Worm (Caenorhabditis elegans) whole organism, L4 larva: Measurements from ENCODE around the gene bbs-8.
A peak's percentile ranks its signal among the peaks of the same experiment; 100 is the strongest.

Source experiments
- F37D6.2 ChIP-seq: sonication (generic microtip); optimal IDR thresholded peaks from 2 replicates; lab custom pipeline; 2016; ENCODE audit warnings: mild to moderate bottlenecking, missing genetic modification characterization, missing compliant biosample characterization
- F44E2.7 ChIP-seq: fragments of 200-800 bp; sonication (Bioruptor generic); IDR thresholded peaks from 2 replicates; pipeline ENCODE4 v2.1.2; 2022; ENCODE audit warnings: missing genetic modification characterization, missing compliant biosample characterization
- F49E8.2 ChIP-seq: sonication (generic microtip); optimal IDR thresholded peaks from 2 replicates; lab custom pipeline; 2016; ENCODE audit warnings: missing compliant biosample characterization, mild to moderate bottlenecking, missing genetic modification characterization, borderline replicate concordance
- T26A8.4 ChIP-seq: fragments of 200-800 bp; sonication (Bioruptor generic); IDR thresholded peaks from 2 replicates; pipeline ENCODE4 v1.3.6; 2022; ENCODE audit warnings: missing genetic modification characterization, missing compliant biosample characterization
- ZK546.5 ChIP-seq, 2 experiments: sonication (generic microtip); optimal IDR thresholded peaks; 2 replicates each; lab custom pipeline; 2017; ENCODE audit warnings: missing biosample characterization in 2 of 2, missing genetic modification characterization in 2 of 2
- aha-1 ChIP-seq: fragments of 150-350 bp; peaks from one replicate; lab custom pipeline; 2014; ENCODE audit warnings: missing biosample characterization, missing genetic modification characterization
- aly-2 ChIP-seq: sonication (generic microtip); optimal IDR thresholded peaks from 2 replicates; lab custom pipeline; 2018; ENCODE audit warnings: missing biosample characterization, missing genetic modification characterization
- ceh-44 ChIP-seq: fragments of 200-800 bp; sonication (Bioruptor generic); IDR thresholded peaks from 2 replicates; pipeline ENCODE4 v1.3.6; 2022; ENCODE audit warnings: missing genetic modification reagents, missing genetic modification characterization, missing compliant biosample characterization
- ceh-62 ChIP-seq: sonication (generic microtip); optimal IDR thresholded peaks from 2 replicates; lab custom pipeline; 2017; ENCODE audit warnings: missing biosample characterization, missing genetic modification characterization
- dmd-8 ChIP-seq: fragments of 200-800 bp; sonication (Bioruptor generic); IDR thresholded peaks from 2 replicates; pipeline ENCODE4 v1.3.6; 2022; ENCODE audit warnings: missing genetic modification characterization, missing compliant biosample characterization
- dpl-1 ChIP-seq: fragments of 150-350 bp; optimal IDR thresholded peaks from 2 replicates; lab custom pipeline; 2014; ENCODE audit warnings: missing biosample characterization, missing genetic modification reagents, missing genetic modification characterization
- dve-1 ChIP-seq: sonication (generic microtip); optimal IDR thresholded peaks from 2 replicates; lab custom pipeline; 2017; ENCODE audit warnings: antibody characterized with exemption, mild to moderate bottlenecking, missing genetic modification characterization, missing compliant biosample characterization; ENCODE audit not compliant: insufficient read depth
- egl-43 ChIP-seq: fragments of 200-800 bp; sonication (Bioruptor generic); IDR thresholded peaks from 2 replicates; pipeline ENCODE4 v1.3.6; 2022; ENCODE audit warnings: missing genetic modification reagents, missing genetic modification characterization, missing compliant biosample characterization
- fos-1 ChIP-seq: fragments of 150-350 bp; optimal IDR thresholded peaks from 2 replicates; lab custom pipeline; 2014; ENCODE audit warnings: missing biosample characterization, missing genetic modification characterization
- gei-8 ChIP-seq: fragments of 200-800 bp; sonication (Bioruptor generic); optimal IDR thresholded peaks from 2 replicates; lab custom pipeline; 2018; ENCODE audit warnings: mild to moderate bottlenecking, missing genetic modification characterization, missing compliant biosample characterization
- lin-29 ChIP-seq: fragments of 200-800 bp; sonication (Bioruptor generic); IDR thresholded peaks from 2 replicates; pipeline ENCODE4 v1.3.6; 2022; ENCODE audit warnings: missing genetic modification reagents, missing genetic modification characterization, missing compliant biosample characterization
- lin-38 ChIP-seq: fragments of 200-800 bp; sonication (Bioruptor generic); IDR thresholded peaks from 2 replicates; pipeline ENCODE4 v1.3.6; 2022; ENCODE audit warnings: missing genetic modification reagents, missing genetic modification characterization, missing compliant biosample characterization
- madf-5 ChIP-seq, 2 experiments: fragments of 200-800 bp; sonication (Bioruptor generic); IDR thresholded peaks; 2 replicates each; pipeline ENCODE4 v1.3.6; 2022; ENCODE audit warnings: missing compliant biosample characterization in 2 of 2, missing genetic modification characterization in 2 of 2
- mep-1 ChIP-seq: fragments of 150-350 bp; sonication (generic microtip); optimal IDR thresholded peaks from 3 replicates; lab custom pipeline; 2014; ENCODE audit warnings: missing biosample characterization, missing genetic modification characterization
- mxl-2 ChIP-seq: fragments of 200-800 bp; sonication (Bioruptor generic); conservative IDR thresholded peaks from 2 replicates; pipeline ENCODE4 v1.3.6; 2022; ENCODE audit warnings: missing genetic modification reagents, missing genetic modification characterization, missing compliant biosample characterization
- nhr-111 ChIP-seq: fragments of 200-800 bp; sonication (Bioruptor generic); optimal IDR thresholded peaks from 2 replicates; lab custom pipeline; 2018; ENCODE audit warnings: mild to moderate bottlenecking, missing genetic modification characterization, missing compliant biosample characterization
- nhr-237 ChIP-seq: sonication (generic microtip); optimal IDR thresholded peaks from 2 replicates; lab custom pipeline; 2017; ENCODE audit warnings: missing biosample characterization, missing genetic modification characterization
- nhr-28 ChIP-seq: fragments of 150-350 bp; optimal IDR thresholded peaks from 2 replicates; lab custom pipeline; 2014; ENCODE audit warnings: missing biosample characterization, missing genetic modification characterization
- nhr-41 ChIP-seq: fragments of 200-800 bp; sonication (Bioruptor generic); IDR thresholded peaks from 2 replicates; pipeline ENCODE4 v1.3.6; 2022; ENCODE audit warnings: missing genetic modification reagents, missing genetic modification characterization, missing compliant biosample characterization
- nhr-42 ChIP-seq: fragments of 200-800 bp; sonication (Bioruptor generic); IDR thresholded peaks from 2 replicates; pipeline ENCODE4 v1.3.6; 2022; ENCODE audit warnings: missing genetic modification characterization, missing compliant biosample characterization
- nhr-48 ChIP-seq: sonication (generic microtip); optimal IDR thresholded peaks from 2 replicates; lab custom pipeline; 2016; ENCODE audit warnings: mild to moderate bottlenecking, missing genetic modification characterization, missing compliant biosample characterization
- nhr-77 ChIP-seq: fragments of 150-350 bp; optimal IDR thresholded peaks from 2 replicates; lab custom pipeline; 2014; ENCODE audit warnings: missing biosample characterization, missing genetic modification characterization
- pha-4 ChIP-seq, 2 experiments: fragments of 150-350 bp in 1 of 2; fragments of 200-800 bp in 1 of 2; sonication (Bioruptor generic) in 1 of 2; IDR thresholded peaks in 1 of 2; optimal IDR thresholded peaks in 1 of 2; 2 replicates each; pipeline versions ENCODE4 v1.3.6 to Lab custom; 2014 to 2022; ENCODE audit warnings: missing genetic modification characterization in 2 of 2, missing genetic modification reagents in 2 of 2, missing biosample characterization in 1 of 2, missing compliant biosample characterization in 1 of 2
- saeg-2 ChIP-seq: fragments of 200-800 bp; sonication (Bioruptor generic); IDR thresholded peaks from 2 replicates; pipeline ENCODE4 v1.3.6; 2022; ENCODE audit warnings: missing genetic modification reagents, missing genetic modification characterization, missing compliant biosample characterization
- set-16 ChIP-seq: fragments of 200-800 bp; sonication (Bioruptor generic); IDR thresholded peaks from 2 replicates; pipeline ENCODE4 v1.3.6; 2022; ENCODE audit warnings: missing genetic modification reagents, missing genetic modification characterization, missing compliant biosample characterization
- skn-1 ChIP-seq: fragments of 150-350 bp; optimal IDR thresholded peaks from 2 replicates; lab custom pipeline; 2014; ENCODE audit warnings: missing biosample characterization, missing genetic modification characterization
- tag-97 ChIP-seq: fragments of 200-800 bp; sonication (Bioruptor generic); IDR thresholded peaks from 2 replicates; pipeline ENCODE4 v1.3.6; 2022; ENCODE audit warnings: missing genetic modification characterization, missing compliant biosample characterization
- tra-1 ChIP-seq: fragments of 200-800 bp; sonication (Bioruptor generic); IDR thresholded peaks from 2 replicates; pipeline ENCODE4 v1.3.6; 2022; ENCODE audit warnings: missing genetic modification reagents, missing genetic modification characterization, missing compliant biosample characterization
- unc-130 ChIP-seq: sonication (generic microtip); optimal IDR thresholded peaks from 2 replicates; lab custom pipeline; 2016; ENCODE audit warnings: missing genetic modification reagents, missing genetic modification characterization, missing compliant biosample characterization
- unc-62 ChIP-seq, 3 experiments: fragments of 150-350 bp in 1 of 3; sonication (generic microtip); optimal IDR thresholded peaks in 2 of 3; peaks in 1 of 3; 1 replicate in 1 of 3; 2 replicates in 2 of 3; lab custom pipeline; 2014 to 2017; ENCODE audit warnings: missing biosample characterization in 3 of 3, missing genetic modification characterization in 3 of 3, missing genetic modification reagents in 3 of 3, missing genotype in 1 of 3
- vab-7 ChIP-seq: fragments of 200-800 bp; sonication (Bioruptor generic); IDR thresholded peaks from 2 replicates; pipeline ENCODE4 v1.3.6; 2022; ENCODE audit warnings: missing genetic modification reagents, missing genetic modification characterization, missing compliant biosample characterization
- zfp-2 ChIP-seq: sonication (generic microtip); optimal IDR thresholded peaks from 2 replicates; lab custom pipeline; 2016; ENCODE audit warnings: mild to moderate bottlenecking, missing genetic modification characterization, missing compliant biosample characterization
- zip-2 ChIP-seq: fragments of 150-350 bp; optimal IDR thresholded peaks from 2 replicates; lab custom pipeline; 2014; ENCODE audit warnings: missing biosample characterization, missing genetic modification characterization
- ztf-11 ChIP-seq: fragments of 150-350 bp; optimal IDR thresholded peaks from 2 replicates; lab custom pipeline; 2014; ENCODE audit warnings: missing biosample characterization, missing genetic modification characterization
- ztf-7 ChIP-seq: fragments of 150-350 bp; optimal IDR thresholded peaks from 2 replicates; lab custom pipeline; 2014; ENCODE audit warnings: missing biosample characterization, missing genetic modification characterization

The bbs-8 gene

DNA sequence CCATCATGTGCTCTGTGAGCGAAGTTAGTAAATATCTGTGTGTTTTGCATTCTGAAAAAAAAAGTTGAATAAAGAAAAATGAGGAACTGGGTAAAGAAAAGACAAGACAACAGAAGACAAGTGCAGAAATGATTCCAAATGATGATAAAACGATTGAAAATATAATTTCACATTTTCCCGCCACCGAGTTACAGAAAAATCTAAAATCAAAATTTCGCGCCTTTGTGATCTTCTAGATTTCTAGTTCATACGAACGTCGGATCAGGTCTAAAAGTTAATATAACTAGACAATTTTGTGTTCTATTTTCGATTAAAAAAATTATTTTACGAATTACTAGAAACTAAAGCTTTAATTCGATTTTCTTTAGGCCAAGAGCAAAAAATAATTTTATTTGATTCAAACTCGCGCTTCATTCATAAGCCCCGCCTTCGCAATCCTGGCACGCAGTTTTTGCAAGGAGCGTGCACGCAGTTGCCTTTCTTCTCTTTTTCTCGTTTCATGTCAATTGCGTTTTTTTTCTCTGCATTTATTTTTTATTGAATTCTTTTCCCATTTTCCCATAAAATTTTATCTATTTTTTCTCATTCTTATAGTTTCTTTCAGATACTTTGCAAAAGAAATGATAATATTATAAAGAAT, 20.1 kb upstream of the bbs-8 start, which contains the start of the genes spn-4 and spe-39 (continued):
- peak; percentile 73 for TF ChIP-seq lin-38 (GFP tag; lab: Robert Waterston, UW)

DNA sequence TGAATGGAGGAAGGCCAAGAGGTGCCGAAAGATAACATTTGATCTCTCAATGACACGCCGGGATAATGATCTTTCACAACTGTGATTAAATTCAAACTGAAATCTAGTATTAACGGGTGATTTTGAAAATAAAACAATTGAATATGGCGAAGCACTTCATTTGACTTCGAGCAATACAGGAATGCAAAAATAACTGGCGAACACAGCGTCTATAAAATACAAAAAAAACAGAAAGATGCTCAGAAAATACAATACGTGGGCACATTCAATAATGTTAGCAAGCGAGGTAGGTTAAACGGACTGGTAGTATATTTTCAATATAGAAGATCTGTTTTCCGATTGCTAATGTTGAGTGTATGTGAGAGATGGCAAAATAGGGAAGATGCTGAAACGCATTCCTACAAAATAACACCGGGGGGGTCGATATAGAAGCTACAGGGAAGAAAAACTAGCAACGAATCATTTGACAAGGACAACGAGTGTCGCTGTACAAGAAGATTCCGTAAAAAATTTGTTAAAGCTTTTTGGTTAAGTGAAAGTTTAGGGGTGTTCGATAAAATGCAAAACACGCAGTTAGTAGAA, 18.3 kb upstream of the bbs-8 start:
- TF ChIP-seq mxl-2 (no peak), zfp-2 (tag; lab: Kevin White, UChicago) (no peak), zip-2 (tag; lab: Kevin White, UChicago) (no peak), unc-130 (GFP tag; lab: Kevin White, UChicago) (peak; percentile 61), dmd-8 (GFP tag; lab: Robert Waterston, UW) (0 out of 2 replicates have a peak, but pooled peaks have one; percentile 40), lin-38 (GFP tag; lab: Robert Waterston, UW) (0 out of 2 replicates have a peak, but pooled peaks have one; percentile 19), dve-1 (tag; lab: Kevin White, UChicago) (no peak), egl-43 (GFP tag; lab: Robert Waterston, UW) (no peak), ztf-11 (tag; lab: Kevin White, UChicago) (no peak), ceh-44 (no peak), nhr-111 (GFP tag; lab: Kevin White, UChicago) (no peak), lin-29 (GFP tag; lab: Robert Waterston, UW) (no peak), set-16 (GFP tag; lab: Robert Waterston, UW) (no peak), vab-7 (GFP tag; lab: Robert Waterston, UW) (no peak), dpl-1 (no peak), nhr-28 (tag; lab: Kevin White, UChicago) (no peak), fos-1 (no peak), F49E8.2 (tag; lab: Kevin White, UChicago) (peak; percentile 21), ceh-62 (tag; lab: Kevin White, UChicago) (no peak), nhr-42 (GFP tag; lab: Robert Waterston, UW) (no peak), mep-1 (tag; lab: Kevin White, UChicago) (no peak), gei-8 (no peak), skn-1 (tag; lab: Kevin White, UChicago) (no peak), unc-62 (GFP tag; optimal IDR thresholded peaks at IDR 0.05 in 1 of 2; lab: Kevin White, UChicago) (peak in 1 of 2 experiments; percentile 63), unc-62 (tag; optimal IDR thresholded peaks at IDR 0.05; lab: Kevin White, UChicago) (no peak), F37D6.2 (tag; lab: Kevin White, UChicago) (no peak), aha-1 (tag; lab: Kevin White, UChicago) (no peak), F44E2.7 (no peak), T26A8.4 (GFP tag; lab: Robert Waterston, UW) (no peak), ZK546.5 (tag; optimal IDR thresholded peaks at IDR 0.05; lab: Kevin White, UChicago) (no peak), pha-4 (GFP tag; IDR thresholded peaks at IDR 0.05; lab: Robert Waterston, UW) (0 out of 2 replicates have a peak, but pooled peaks have one; percentile 16), pha-4 (tag; optimal IDR thresholded peaks at IDR 0.05; lab: Kevin White, UChicago) (no peak), madf-5 (GFP tag; IDR thresholded peaks at IDR 0.05; lab: Robert Waterston, UW) (peak in 1 of 2 experiments; percentile 35; a peak in 1 of 4 replicates), tag-97 (GFP tag; lab: Robert Waterston, UW) (no peak), nhr-41 (GFP tag; lab: Robert Waterston, UW) (no peak), saeg-2 (GFP tag; lab: Robert Waterston, UW) (no peak), aly-2 (tag; lab: Kevin White, UChicago) (no peak), tra-1 (GFP tag; lab: Robert Waterston, UW) (no peak)

DNA sequence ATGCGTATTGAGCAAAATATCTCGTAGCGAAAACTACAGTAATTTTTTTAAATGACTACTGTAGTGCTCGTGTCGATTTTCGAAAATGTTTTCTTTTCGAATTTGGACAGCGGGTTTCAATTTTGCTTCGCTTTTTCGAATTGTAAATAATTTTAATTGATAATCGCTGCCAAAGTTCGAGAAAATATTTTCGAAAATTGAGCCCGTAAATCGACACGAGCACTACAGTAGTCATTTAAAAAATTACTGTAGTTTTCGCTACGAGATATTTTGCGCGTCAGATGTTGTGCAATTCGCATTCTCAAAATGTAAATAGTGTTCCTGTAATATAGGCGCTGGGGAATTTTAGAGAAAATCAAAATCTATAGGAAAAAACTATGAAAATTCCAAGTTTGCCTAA, 17.4 kb upstream of the bbs-8 start:
- TF ChIP-seq nhr-48 (no peak), nhr-77 (no peak), F49E8.2 (tag; lab: Kevin White, UChicago) (no peak), nhr-237 (no peak), lin-38 (GFP tag; lab: Robert Waterston, UW) (no peak), aha-1 (tag; lab: Kevin White, UChicago) (no peak), zfp-2 (tag; lab: Kevin White, UChicago) (no peak), ztf-7 (tag; lab: Kevin White, UChicago) (no peak), skn-1 (tag; lab: Kevin White, UChicago) (no peak), ZK546.5 (tag; optimal IDR thresholded peaks at IDR 0.05; lab: Kevin White, UChicago) (no peak)
